Fruit fly (Drosophila melanogaster): ENCODE results near the gene Cog3.

DNA sequence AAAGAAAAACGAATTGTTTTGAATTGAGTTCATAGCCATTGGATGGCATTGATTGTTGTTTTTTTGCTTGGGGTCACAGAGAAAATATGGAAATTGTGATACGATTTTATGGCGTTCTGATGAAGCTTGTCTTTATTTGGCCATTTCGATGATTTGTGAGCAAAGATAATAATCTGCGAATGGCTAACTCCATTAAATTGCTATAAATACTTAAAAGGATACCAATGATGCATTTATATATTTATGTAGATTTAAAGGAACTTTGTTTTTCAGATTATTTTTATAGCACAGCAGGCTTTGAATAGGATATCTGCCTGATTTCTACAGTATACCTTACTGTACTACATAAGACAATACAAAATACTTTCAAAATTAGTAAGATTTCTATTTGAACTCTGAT, 46.6 kb downstream of the Cog3 start, which contains the start of gene CG8840:
- TF ChIP-seq rn (GFP tag; IDR thresholded peaks at IDR 0.05) (no peak), gl (tag; optimal IDR thresholded peaks at IDR 0.05) (no peak), CG8159 (tag; optimal IDR thresholded peaks at IDR 0.05) (no peak), CG9948 (tag; optimal IDR thresholded peaks at IDR 0.05) (no peak), EcR (GFP tag; optimal IDR thresholded peaks at IDR 0.05) (no peak), Snoo (tag; optimal IDR thresholded peaks at IDR 0.05) (no peak), CG14655 (GFP tag; optimal IDR thresholded peaks at IDR 0.05) (no peak), CG34367 (tag; optimal IDR thresholded peaks at IDR 0.05) (no peak), CG10348 (GFP tag; IDR thresholded peaks at IDR 0.05) (no peak), CG13204 (GFP tag; optimal IDR thresholded peaks at IDR 0.05) (no peak), fd96Ca (GFP tag; IDR thresholded peaks at IDR 0.05) (no peak)
